Worm (Caenorhabditis elegans) whole organism, mixed stage, embryonic: ENCODE measurements around the gene ssna-1.

Source experiments
- M03D4.4 ChIP-seq: sonication (generic microtip); optimal IDR thresholded peaks from 2 replicates; lab custom pipeline; 2017; ENCODE audit warnings: mild to moderate bottlenecking, missing genetic modification characterization, missing compliant biosample characterization
- bed-3 ChIP-seq: fragments of 200-800 bp; sonication (Bioruptor generic); optimal IDR thresholded peaks from 3 replicates; lab custom pipeline; 2018; ENCODE audit warnings: mild to moderate bottlenecking, missing genetic modification characterization, moderate library complexity, missing compliant biosample characterization
- blmp-1 ChIP-seq: fragments of 150-350 bp; optimal IDR thresholded peaks from 2 replicates; lab custom pipeline; 2014; ENCODE audit warnings: missing biosample characterization, missing genetic modification characterization
- ceh-39 ChIP-seq: fragments of 150-350 bp; optimal IDR thresholded peaks from 2 replicates; lab custom pipeline; 2014; ENCODE audit warnings: missing biosample characterization, missing genetic modification characterization
- ceh-43 ChIP-seq: fragments of 200-800 bp; sonication (Bioruptor generic); optimal IDR thresholded peaks from 2 replicates; lab custom pipeline; 2018; ENCODE audit warnings: mild to moderate bottlenecking, missing genetic modification characterization, moderate library complexity, missing compliant biosample characterization
- ces-1 ChIP-seq: fragments of 150-350 bp; optimal IDR thresholded peaks from 2 replicates; lab custom pipeline; 2014; ENCODE audit warnings: missing biosample characterization, missing genetic modification reagents, missing genetic modification characterization
- cnd-1 ChIP-seq: fragments of 200-800 bp; sonication (Bioruptor generic); optimal IDR thresholded peaks from 2 replicates; lab custom pipeline; 2018; ENCODE audit warnings: mild to moderate bottlenecking, missing genetic modification characterization, missing compliant biosample characterization
- drap-1 ChIP-seq: fragments of 200-800 bp; sonication (Bioruptor generic); optimal IDR thresholded peaks from 3 replicates; lab custom pipeline; 2018; ENCODE audit warnings: mild to moderate bottlenecking, missing genetic modification characterization, missing compliant biosample characterization
- elt-1 ChIP-seq: sonication (generic microtip); optimal IDR thresholded peaks from 2 replicates; lab custom pipeline; 2017; ENCODE audit warnings: missing genetic modification characterization, mild to moderate bottlenecking, missing compliant biosample characterization, antibody characterized with exemption, moderate library complexity, borderline replicate concordance; ENCODE audit not compliant: insufficient read depth
- elt-3 ChIP-seq: fragments of 150-350 bp; optimal IDR thresholded peaks from 2 replicates; lab custom pipeline; 2014; ENCODE audit warnings: missing biosample characterization, missing genetic modification characterization
- flh-1 ChIP-seq: fragments of 200-800 bp; sonication (Bioruptor generic); optimal IDR thresholded peaks from 2 replicates; lab custom pipeline; 2018; ENCODE audit warnings: mild to moderate bottlenecking, missing genetic modification characterization, moderate library complexity, missing compliant biosample characterization
- hlh-1 ChIP-seq: fragments of 150-350 bp; optimal IDR thresholded peaks from 2 replicates; lab custom pipeline; 2014; ENCODE audit warnings: missing biosample characterization, missing genetic modification reagents, missing genetic modification characterization
- lin-13 ChIP-seq: fragments of 150-350 bp; optimal IDR thresholded peaks from 2 replicates; lab custom pipeline; 2014; ENCODE audit warnings: missing biosample characterization, missing genetic modification characterization
- lin-32 ChIP-seq: fragments of 200-800 bp; sonication (Bioruptor generic); optimal IDR thresholded peaks from 2 replicates; lab custom pipeline; 2018; ENCODE audit warnings: mild to moderate bottlenecking, missing genetic modification characterization, missing compliant biosample characterization
- lsy-2 ChIP-seq: fragments of 150-350 bp; optimal IDR thresholded peaks from 2 replicates; lab custom pipeline; 2014; ENCODE audit warnings: missing biosample characterization, missing genetic modification characterization
- mab-5 ChIP-seq: fragments of 150-350 bp; optimal IDR thresholded peaks from 2 replicates; lab custom pipeline; 2014; ENCODE audit warnings: missing biosample characterization, missing genetic modification characterization
- mep-1 ChIP-seq: fragments of 150-350 bp; optimal IDR thresholded peaks from 2 replicates; lab custom pipeline; 2017; ENCODE audit warnings: missing biosample characterization, missing genetic modification reagents, missing genetic modification characterization, inconsistent platforms
- mls-2 ChIP-seq: sonication (generic microtip); optimal IDR thresholded peaks from 2 replicates; lab custom pipeline; 2016; ENCODE audit warnings: mild to moderate bottlenecking, missing genetic modification characterization, moderate library complexity, missing compliant biosample characterization
- nhr-12 ChIP-seq: fragments of 150-350 bp; optimal IDR thresholded peaks from 2 replicates; lab custom pipeline; 2014; ENCODE audit warnings: missing biosample characterization, missing genetic modification characterization
- nhr-2 ChIP-seq: fragments of 150-350 bp; optimal IDR thresholded peaks from 2 replicates; lab custom pipeline; 2014; ENCODE audit warnings: missing biosample characterization, missing genetic modification characterization
- nhr-28 ChIP-seq: fragments of 150-350 bp; optimal IDR thresholded peaks from 2 replicates; lab custom pipeline; 2014; ENCODE audit warnings: missing biosample characterization, missing genetic modification characterization
- nhr-76 ChIP-seq: sonication (generic microtip); optimal IDR thresholded peaks from 2 replicates; lab custom pipeline; 2017; ENCODE audit warnings: missing biosample characterization, missing genetic modification characterization
- pha-4 ChIP-seq: fragments of 150-350 bp; optimal IDR thresholded peaks from 2 replicates; lab custom pipeline; 2018; ENCODE audit warnings: missing biosample characterization, missing genetic modification reagents, missing genetic modification characterization
- sem-2 ChIP-seq: fragments of 200-800 bp; sonication (Bioruptor generic); optimal IDR thresholded peaks from 2 replicates; lab custom pipeline; 2018; ENCODE audit warnings: mild to moderate bottlenecking, missing genetic modification characterization, missing compliant biosample characterization
- snpc-4 ChIP-seq: fragments of 150-350 bp; optimal IDR thresholded peaks from 2 replicates; lab custom pipeline; 2014; ENCODE audit warnings: missing biosample characterization, missing genetic modification characterization
- sptf-1 ChIP-seq: sonication (generic microtip); optimal IDR thresholded peaks from 2 replicates; lab custom pipeline; 2017; ENCODE audit warnings: mild to moderate bottlenecking, missing genetic modification characterization, moderate library complexity, missing compliant biosample characterization
- tbx-8 ChIP-seq: fragments of 200-800 bp; sonication (Bioruptor generic); optimal IDR thresholded peaks from 2 replicates; lab custom pipeline; 2018; ENCODE audit warnings: mild to moderate bottlenecking, missing genetic modification characterization, moderate library complexity, missing compliant biosample characterization
- unc-120 ChIP-seq: sonication (generic microtip); optimal IDR thresholded peaks from 2 replicates; lab custom pipeline; 2017; ENCODE audit warnings: missing genetic modification characterization, missing compliant biosample characterization; ENCODE audit not compliant: poor library complexity, severe bottlenecking
- unc-39 ChIP-seq: fragments of 150-350 bp; optimal IDR thresholded peaks from 2 replicates; lab custom pipeline; 2014; ENCODE audit warnings: missing biosample characterization, missing genetic modification characterization
- unc-62 ChIP-seq: fragments of 150-350 bp; optimal IDR thresholded peaks from 2 replicates; lab custom pipeline; 2014; ENCODE audit warnings: missing biosample characterization, missing genetic modification reagents, missing genetic modification characterization
- zip-8 ChIP-seq: fragments of 150-350 bp; optimal IDR thresholded peaks from 2 replicates; lab custom pipeline; 2014; ENCODE audit warnings: missing biosample characterization, missing genetic modification characterization
- ztf-11 ChIP-seq: fragments of 150-350 bp; optimal IDR thresholded peaks from 2 replicates; lab custom pipeline; 2014; ENCODE audit warnings: missing biosample characterization, missing genetic modification characterization

ssna-1 gene

ce11 chrIV:366406-366805 lies 21.5 kb upstream of the ssna-1 start:
- TF ChIP-seq unc-62 (GFP tag; lab: Kevin White, UChicago) (peak; percentile 55), blmp-1 (tag; lab: Kevin White, UChicago) (peak; percentile 62), elt-1 (no peak), zip-8 (tag; lab: Kevin White, UChicago) (no peak), cnd-1 (no peak), ces-1 (GFP tag; lab: Kevin White, UChicago) (peak; percentile 88), unc-120 (tag; lab: Kevin White, UChicago) (peak; percentile 46), ceh-43 (GFP tag; lab: Kevin White, UChicago) (no peak), mep-1 (tag; lab: Kevin White, UChicago) (peak; percentile 9), ztf-11 (no peak), lin-13 (tag; lab: Kevin White, UChicago) (no peak)

- TF ChIP-seq mab-5 (tag; lab: Kevin White, UChicago): no peak
- no peak for TF ChIP-seq unc-62 (GFP tag; lab: Kevin White, UChicago)
- TF ChIP-seq drap-1 (GFP tag; lab: Kevin White, UChicago): no peak
- peak; percentile 62 for TF ChIP-seq unc-120 (tag; lab: Kevin White, UChicago)
- TF ChIP-seq pha-4 (tag; lab: Kevin White, UChicago): no peak
- TF ChIP-seq tbx-8 (GFP tag; lab: Kevin White, UChicago): no peak
- TF ChIP-seq lsy-2 (tag; lab: Kevin White, UChicago): peak; percentile 32
- peak; percentile 96 for TF ChIP-seq zip-8 (tag; lab: Kevin White, UChicago)
- no peak for TF ChIP-seq hlh-1 (tag; lab: Kevin White, UChicago)
- peak; percentile 70 for TF ChIP-seq ces-1 (GFP tag; lab: Kevin White, UChicago)
These were observed 15.6 kb upstream of the ssna-1 start for ce11 chrIV:372146-372789.

DNA sequence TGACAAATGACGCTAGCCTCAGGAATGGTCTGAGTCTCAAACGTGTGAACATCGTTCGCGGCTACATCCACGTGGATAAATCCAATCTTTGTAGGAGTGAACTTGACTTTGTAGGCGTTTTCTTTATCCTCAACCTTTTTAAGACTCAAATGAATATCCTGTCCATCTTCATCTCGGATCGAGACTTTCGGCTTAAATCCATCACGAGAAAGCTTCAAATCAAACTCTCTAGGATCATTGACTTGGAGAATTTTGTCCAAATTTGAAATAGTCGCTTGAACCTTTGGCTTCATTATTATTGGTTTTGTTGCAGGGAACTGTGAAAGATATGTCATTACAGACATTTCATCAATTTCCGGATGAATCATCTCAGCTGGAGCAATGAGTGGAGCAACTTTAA lies 13.9 kb upstream of the ssna-1 start:
- TF ChIP-seq elt-1: no peak
- TF ChIP-seq ceh-39 (tag; lab: Kevin White, UChicago): no peak
- TF ChIP-seq mls-2 (tag; lab: Kevin White, UChicago): no peak
- no peak for TF ChIP-seq blmp-1 (tag; lab: Kevin White, UChicago)
- no peak for TF ChIP-seq ceh-43 (GFP tag; lab: Kevin White, UChicago)
- TF ChIP-seq nhr-28 (tag; lab: Kevin White, UChicago): no peak
- TF ChIP-seq hlh-1 (tag; lab: Kevin White, UChicago): no peak
- no peak for TF ChIP-seq ces-1 (GFP tag; lab: Kevin White, UChicago)
- no peak for TF ChIP-seq sem-2
- no peak for TF ChIP-seq nhr-2 (tag; lab: Kevin White, UChicago)
- no peak for TF ChIP-seq elt-3 (tag; lab: Kevin White, UChicago)
- no peak for TF ChIP-seq mep-1 (tag; lab: Kevin White, UChicago)
- TF ChIP-seq drap-1 (GFP tag; lab: Kevin White, UChicago): no peak
- no peak for TF ChIP-seq lsy-2 (tag; lab: Kevin White, UChicago)

DNA sequence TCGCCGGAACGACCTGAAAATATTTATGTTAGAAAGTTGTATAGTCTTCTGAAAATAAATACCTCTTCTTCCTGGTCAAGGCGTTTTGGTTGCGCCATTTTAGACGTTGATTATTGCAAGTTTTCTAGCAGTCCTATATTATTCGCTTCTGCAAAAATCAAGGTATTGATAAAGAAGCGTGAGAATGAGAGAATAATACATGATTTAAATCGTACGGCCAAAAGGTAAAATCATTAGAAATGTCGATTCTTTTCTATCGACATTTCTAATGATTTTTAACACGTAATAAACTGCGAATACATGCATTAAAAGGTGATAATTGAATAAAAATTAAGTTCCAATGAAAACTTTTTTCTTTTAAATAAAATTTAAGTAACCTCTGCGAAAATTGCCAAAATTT lies 12.0 kb upstream of the ssna-1 start, which contains the start of gene fln-1:
Gene fln-1 (minus strand): TSS at position 101 of the 400 bp plus-strand sequence.
- TF ChIP-seq nhr-2 (tag; lab: Kevin White, UChicago): no peak

- TF ChIP-seq M03D4.4 (tag; lab: Kevin White, UChicago) (no peak), blmp-1 (tag; lab: Kevin White, UChicago) (no peak), elt-3 (tag; lab: Kevin White, UChicago) (no peak), lin-13 (tag; lab: Kevin White, UChicago) (no peak), mls-2 (tag; lab: Kevin White, UChicago) (no peak), unc-62 (GFP tag; lab: Kevin White, UChicago) (no peak), sptf-1 (tag; lab: Kevin White, UChicago) (no peak), cnd-1 (no peak), pha-4 (tag; lab: Kevin White, UChicago) (no peak), tbx-8 (GFP tag; lab: Kevin White, UChicago) (no peak), zip-8 (tag; lab: Kevin White, UChicago) (no peak), nhr-12 (tag; lab: Kevin White, UChicago) (no peak), bed-3 (GFP tag; lab: Kevin White, UChicago) (no peak), lsy-2 (tag; lab: Kevin White, UChicago) (no peak), flh-1 (GFP tag; lab: Kevin White, UChicago) (no peak), unc-39 (no peak), lin-32 (GFP tag; lab: Kevin White, UChicago) (no peak), ztf-11 (no peak), snpc-4 (tag; lab: Kevin White, UChicago) (no peak), nhr-76 (no peak)
These were observed 10.1 kb upstream of the ssna-1 start for ce11 chrIV:377791-378190.
